Worm (Caenorhabditis elegans): ENCODE measurements around the gene lat-2.

Gene lat-2

DNA sequence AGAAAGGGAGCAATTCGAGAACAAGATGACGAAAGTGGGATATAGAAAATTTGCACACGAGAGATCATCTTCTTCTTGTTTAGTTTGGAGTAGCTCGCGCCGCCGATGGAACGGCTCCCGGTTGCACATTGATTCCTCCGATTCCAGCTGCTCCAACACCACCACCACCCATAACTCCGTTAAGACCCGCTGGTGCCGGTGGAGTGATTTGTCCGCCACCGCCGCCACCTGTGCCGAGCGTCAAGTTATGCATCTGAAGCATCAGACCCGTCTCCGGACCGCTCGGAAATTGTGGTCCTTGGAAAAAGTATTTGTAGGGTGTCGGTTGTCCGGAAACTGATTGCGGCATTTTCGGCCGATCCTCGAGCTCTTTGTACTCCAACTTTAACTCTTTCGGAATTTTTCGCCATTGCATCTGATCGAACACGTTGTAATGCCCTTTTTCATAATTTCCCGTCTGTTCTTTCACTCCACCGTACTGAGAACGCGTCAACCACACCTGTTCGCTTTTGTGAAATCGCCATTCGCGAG lies 14.1 kb downstream of the lat-2 start:
- TF ChIP-seq elt-2 (tag; optimal IDR thresholded peaks at IDR 0.05) (no peak), lin-15B (tag; optimal IDR thresholded peaks at IDR 0.05) (no peak), jun-1 (tag; optimal IDR thresholded peaks at IDR 0.05) (no peak), nhr-237 (tag; optimal IDR thresholded peaks at IDR 0.05) (no peak), nhr-12 (tag; optimal IDR thresholded peaks at IDR 0.05) (no peak), hmg-11 (tag; optimal IDR thresholded peaks at IDR 0.05) (no peak), nhr-77 (tag; optimal IDR thresholded peaks at IDR 0.05) (no peak), sea-2 (GFP tag; optimal IDR thresholded peaks at IDR 0.05) (no peak), lin-39 (tag; optimal IDR thresholded peaks at IDR 0.05) (no peak), zag-1 (tag; optimal IDR thresholded peaks at IDR 0.05) (no peak), elt-1 (tag; optimal IDR thresholded peaks at IDR 0.05) (no peak), ZK546.5 (tag; optimal IDR thresholded peaks at IDR 0.05) (no peak), ceh-28 (tag; optimal IDR thresholded peaks at IDR 0.05) (no peak), lsy-12 (tag; optimal IDR thresholded peaks at IDR 0.05) (no peak), nhr-23 (tag; optimal IDR thresholded peaks at IDR 0.05) (no peak), nhr-43 (tag; optimal IDR thresholded peaks at IDR 0.05; ENCODE audit: poor library complexity, severe bottlenecking) (no peak), mml-1 (tag; optimal IDR thresholded peaks at IDR 0.05) (no peak)

DNA sequence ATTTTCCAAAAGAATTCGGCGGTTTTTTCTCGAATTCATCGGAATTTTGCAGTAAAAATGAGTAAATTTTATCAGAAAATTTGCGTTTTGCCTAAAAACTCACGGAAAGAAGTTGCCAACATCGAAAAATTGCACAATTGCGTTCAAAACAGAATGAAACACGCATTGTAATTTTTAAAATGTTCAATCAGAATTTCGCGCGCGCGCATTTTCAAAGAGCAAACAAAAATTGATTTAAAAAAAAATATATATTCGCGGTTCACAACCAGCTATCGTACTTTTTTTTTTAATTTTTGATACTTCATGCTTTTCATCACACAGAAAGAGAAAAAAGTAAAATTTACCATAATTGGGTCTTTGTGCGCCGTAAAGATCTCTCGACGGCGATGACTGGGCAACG lies 16.0 kb downstream of the lat-2 start:
- TF ChIP-seq R02D3.7 (tag; optimal IDR thresholded peaks at IDR 0.05) (no peak), nhr-25 (tag; optimal IDR thresholded peaks at IDR 0.05) (no peak), ceh-16 (tag; optimal IDR thresholded peaks at IDR 0.05) (no peak), fkh-2 (tag; optimal IDR thresholded peaks at IDR 0.05) (no peak), nhr-43 (tag; optimal IDR thresholded peaks at IDR 0.05; ENCODE audit: poor library complexity, severe bottlenecking) (no peak), tbx-2 (tag; optimal IDR thresholded peaks at IDR 0.05) (no peak), lsy-12 (tag; optimal IDR thresholded peaks at IDR 0.05) (no peak), fkh-10 (GFP tag; optimal IDR thresholded peaks at IDR 0.05) (no peak), nhr-77 (tag; optimal IDR thresholded peaks at IDR 0.05) (no peak), nhr-67 (tag; optimal IDR thresholded peaks at IDR 0.05) (no peak)

DNA sequence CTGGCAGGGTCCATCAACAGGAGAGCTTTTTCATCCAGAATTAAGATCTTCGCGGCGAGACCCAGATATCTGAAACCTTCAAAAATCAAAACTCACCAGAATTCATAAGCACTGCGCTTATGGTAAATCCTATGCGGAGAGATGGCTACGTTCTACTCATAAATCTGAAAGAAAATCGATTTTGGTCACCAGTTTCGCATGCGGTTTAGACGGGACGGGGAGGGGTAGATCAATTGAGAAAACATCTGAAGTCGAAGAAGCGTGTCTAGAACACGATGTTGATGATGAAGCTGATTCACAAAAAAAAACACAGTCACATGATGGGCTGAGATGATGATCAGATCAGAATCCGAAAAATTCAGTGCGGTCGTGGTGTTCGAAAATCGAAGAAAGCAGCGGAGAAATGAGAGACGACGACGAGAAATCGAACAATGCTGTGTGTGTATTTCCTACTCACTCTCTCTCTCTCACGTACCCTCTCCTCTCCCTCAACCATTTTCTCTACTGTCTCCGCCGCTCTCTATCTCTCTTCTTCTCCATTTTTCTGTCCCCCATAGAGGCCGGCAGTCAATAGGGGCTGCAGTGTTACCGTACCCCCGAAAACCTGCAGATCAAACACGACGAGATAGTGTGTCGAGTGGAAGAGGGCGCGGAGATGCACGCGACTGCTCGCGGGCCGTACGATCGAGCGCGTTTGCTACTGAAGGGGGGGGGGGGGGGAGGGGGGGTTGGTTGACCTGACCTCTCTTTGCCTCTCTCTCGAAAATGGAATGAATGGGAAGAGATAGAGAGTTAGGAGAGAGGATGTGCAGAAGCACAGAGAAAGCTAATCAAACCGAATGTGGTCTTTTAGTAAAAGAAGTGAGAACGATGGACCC lies 17.7 kb downstream of the lat-2 start, which contains the start of gene ntl-2:
Gene ntl-2 (minus strand): TSS at position 171 of the 878 bp plus-strand sequence.
- TF ChIP-seq fkh-10 (GFP tag; optimal IDR thresholded peaks at IDR 0.05): peak; percentile 67
- TF ChIP-seq nhr-25 (tag; optimal IDR thresholded peaks at IDR 0.05): peak; percentile 97
- TF ChIP-seq lsy-12 (tag; optimal IDR thresholded peaks at IDR 0.05): peak; percentile 96
- TF ChIP-seq nhr-43 (tag; optimal IDR thresholded peaks at IDR 0.05; ENCODE audit: poor library complexity, severe bottlenecking): peak; percentile 87
- no peak for TF ChIP-seq ztf-11 (tag; optimal IDR thresholded peaks at IDR 0.05)
- TF ChIP-seq elt-2 (tag; optimal IDR thresholded peaks at IDR 0.05): peak; percentile 98
- TF ChIP-seq skn-1 (tag; optimal IDR thresholded peaks at IDR 0.05): peak; percentile 60
- peak; percentile 85 for TF ChIP-seq pqm-1 (tag; optimal IDR thresholded peaks at IDR 0.05)
- TF ChIP-seq egl-27 (tag; optimal IDR thresholded peaks at IDR 0.05): peak; percentile 80
- TF ChIP-seq hmg-11 (tag; optimal IDR thresholded peaks at IDR 0.05): peak; percentile 95
- TF ChIP-seq nhr-76 (tag; optimal IDR thresholded peaks at IDR 0.05): peak; percentile 44
- peak; percentile 58 for TF ChIP-seq ztf-4 (tag; optimal IDR thresholded peaks at IDR 0.05)
- peak; percentile 58 for TF ChIP-seq nhr-77 (tag; optimal IDR thresholded peaks at IDR 0.05)
- peak; percentile 94 for TF ChIP-seq ceh-28 (tag; optimal IDR thresholded peaks at IDR 0.05)
- peak; percentile 91 for TF ChIP-seq ceh-82 (tag; optimal IDR thresholded peaks at IDR 0.05)
- TF ChIP-seq nhr-67 (tag; optimal IDR thresholded peaks at IDR 0.05): no peak
- TF ChIP-seq tbx-2 (tag; optimal IDR thresholded peaks at IDR 0.05): peak; percentile 78
- peak; percentile 98 for TF ChIP-seq lin-15B (tag; optimal IDR thresholded peaks at IDR 0.05)
- peak; percentile 29 for TF ChIP-seq daf-12 (tag; optimal IDR thresholded peaks at IDR 0.05)
- no peak for TF ChIP-seq aly-2 (tag; optimal IDR thresholded peaks at IDR 0.05)
- TF ChIP-seq nfya-1 (tag; optimal IDR thresholded peaks at IDR 0.05; ENCODE audit: insufficient read depth): peak; percentile 99
- no peak for TF ChIP-seq unc-39 (tag; optimal IDR thresholded peaks at IDR 0.05)
- TF ChIP-seq R02D3.7 (tag; optimal IDR thresholded peaks at IDR 0.05): peak; percentile 83
- peak; percentile 79 for TF ChIP-seq egl-5 (tag; optimal IDR thresholded peaks at IDR 0.05)
- TF ChIP-seq nhr-12 (tag; optimal IDR thresholded peaks at IDR 0.05): no peak
- peak; percentile 64 for TF ChIP-seq fos-1 (tag; optimal IDR thresholded peaks at IDR 0.05)
- TF ChIP-seq ceh-9 (tag; optimal IDR thresholded peaks at IDR 0.05): no peak
- TF ChIP-seq unc-62 (GFP tag; optimal IDR thresholded peaks at IDR 0.05): peak; percentile 66
- no peak for TF ChIP-seq ceh-16 (tag; optimal IDR thresholded peaks at IDR 0.05)
- TF ChIP-seq elt-3 (tag; optimal IDR thresholded peaks at IDR 0.05): peak in 1 of 3 experiments; percentile 23
- TF ChIP-seq jun-1 (tag; optimal IDR thresholded peaks at IDR 0.05): peak; percentile 94
- TF ChIP-seq pha-4 (tag; optimal IDR thresholded peaks at IDR 0.05): peak; percentile 97
- TF ChIP-seq lin-39 (tag; optimal IDR thresholded peaks at IDR 0.05): peak; percentile 79
- peak; percentile 97 for TF ChIP-seq ZK546.5 (tag; optimal IDR thresholded peaks at IDR 0.05)
- peak; percentile 88 for TF ChIP-seq snpc-4 (tag; optimal IDR thresholded peaks at IDR 0.05)
- peak; percentile 79 for TF ChIP-seq ama-1 (optimal IDR thresholded peaks at IDR 0.05)
- no peak for TF ChIP-seq mml-1 (tag; optimal IDR thresholded peaks at IDR 0.05)
- no peak for TF ChIP-seq eor-1 (tag; optimal IDR thresholded peaks at IDR 0.05)
- no peak for TF ChIP-seq nhr-28 (tag; optimal IDR thresholded peaks at IDR 0.05)
